Fruit fly (Drosophila melanogaster) whole organism, prepupa: ENCODE results near the gene Mnt.

ENCODE experiments used
- CG10631 ChIP-seq: fragments of 200-800 bp; sonication (Bioruptor generic); optimal IDR thresholded peaks from 2 replicates; lab custom pipeline; 2016; ENCODE audit warnings: missing biosample characterization, missing genetic modification characterization
- CG10669 ChIP-seq: fragments of 200-800 bp; sonication (Bioruptor generic); optimal IDR thresholded peaks from 3 replicates; lab custom pipeline; 2018; ENCODE audit warnings: missing biosample characterization, mild to moderate bottlenecking, missing genetic modification characterization, moderate library complexity
- CG11294 ChIP-seq: fragments of 200-800 bp; sonication (Bioruptor generic); IDR thresholded peaks from 2 replicates; pipeline ENCODE4 v1.3.6; 2022; ENCODE audit warnings: missing biosample characterization, missing genetic modification characterization
- CG15336 ChIP-seq: fragments of 200-800 bp; sonication (Bioruptor generic); IDR thresholded peaks from 2 replicates; pipeline ENCODE4 v1.3.6; 2022; ENCODE audit warnings: missing biosample characterization, missing genetic modification characterization
- CG1621 ChIP-seq: fragments of 200-800 bp; sonication (Bioruptor generic); optimal IDR thresholded peaks from 3 replicates; lab custom pipeline; 2018; ENCODE audit warnings: missing biosample characterization, mild to moderate bottlenecking, missing genetic modification characterization
- CG16779 ChIP-seq: fragments of 200-800 bp; sonication (Bioruptor generic); optimal IDR thresholded peaks from 3 replicates; lab custom pipeline; 2017; ENCODE audit warnings: missing biosample characterization, mild to moderate bottlenecking, missing genetic modification characterization
- CG31627 ChIP-seq: fragments of 200-800 bp; sonication (Bioruptor generic); optimal IDR thresholded peaks from 3 replicates; lab custom pipeline; 2016; ENCODE audit warnings: missing biosample characterization, missing genetic modification characterization
- CG32006 ChIP-seq: fragments of 200-800 bp; sonication (Bioruptor generic); optimal IDR thresholded peaks from 3 replicates; lab custom pipeline; 2017; ENCODE audit warnings: missing biosample characterization, mild to moderate bottlenecking, missing genetic modification characterization
- CG3919 ChIP-seq: fragments of 200-800 bp; sonication (Bioruptor generic); optimal IDR thresholded peaks from 3 replicates; lab custom pipeline; 2016; ENCODE audit warnings: missing biosample characterization, missing genetic modification characterization
- CG4318 ChIP-seq: fragments of 200-800 bp; sonication (Bioruptor generic); optimal IDR thresholded peaks from 3 replicates; lab custom pipeline; 2017; ENCODE audit warnings: missing biosample characterization, mild to moderate bottlenecking, missing genetic modification characterization
- CG6163 ChIP-seq: fragments of 200-800 bp; sonication (Bioruptor generic); IDR thresholded peaks from 3 replicates; pipeline ENCODE4 v1.3.6; 2022; ENCODE audit warnings: missing biosample characterization, missing genetic modification characterization
- CG6808 ChIP-seq: fragments of 200-800 bp; sonication (Bioruptor generic); optimal IDR thresholded peaks from 3 replicates; lab custom pipeline; 2017; ENCODE audit warnings: missing biosample characterization, missing genetic modification characterization, mild to moderate bottlenecking, moderate library complexity, missing genetic modification reagents
- CG6854 ChIP-seq: fragments of 200-800 bp; sonication (Bioruptor generic); optimal IDR thresholded peaks from 2 replicates; lab custom pipeline; 2017; ENCODE audit warnings: missing biosample characterization, mild to moderate bottlenecking, missing genetic modification characterization
- CG7368 ChIP-seq: fragments of 200-800 bp; sonication (Bioruptor generic); optimal IDR thresholded peaks from 3 replicates; lab custom pipeline; 2016; ENCODE audit warnings: missing biosample characterization, missing genetic modification characterization
- CG8319 ChIP-seq: fragments of 200-800 bp; sonication (Bioruptor generic); optimal IDR thresholded peaks from 3 replicates; lab custom pipeline; 2016; ENCODE audit warnings: missing biosample characterization, missing genetic modification characterization
- CG9139 ChIP-seq: fragments of 200-800 bp; sonication (Bioruptor generic); optimal IDR thresholded peaks from 3 replicates; lab custom pipeline; 2017; ENCODE audit warnings: missing biosample characterization, mild to moderate bottlenecking, missing genetic modification characterization
- Eip78C ChIP-seq: fragments of 200-800 bp; sonication (Bioruptor generic); peaks from one replicate; lab custom pipeline; 2016; ENCODE audit warnings: missing biosample characterization, missing genetic modification characterization
- Ets21C ChIP-seq: fragments of 200-800 bp; sonication (Bioruptor generic); optimal IDR thresholded peaks from 3 replicates; lab custom pipeline; 2016; ENCODE audit warnings: missing biosample characterization, missing genetic modification characterization
- Ets96B ChIP-seq: fragments of 200-800 bp; optimal IDR thresholded peaks from 2 replicates; lab custom pipeline; 2019; ENCODE audit warnings: missing biosample characterization, mild to moderate bottlenecking, missing genetic modification characterization, moderate library complexity
- Gug ChIP-seq: fragments of 200-800 bp; sonication (Bioruptor generic); IDR thresholded peaks from 2 replicates; pipeline ENCODE4 v1.3.6; 2022; ENCODE audit warnings: missing biosample characterization, missing genetic modification characterization
- Hr39 ChIP-seq: fragments of 200-800 bp; sonication (Bioruptor generic); optimal IDR thresholded peaks from 2 replicates; lab custom pipeline; 2016; ENCODE audit warnings: missing biosample characterization, missing genetic modification characterization
- Hr4 ChIP-seq: fragments of 200-800 bp; sonication (Bioruptor generic); optimal IDR thresholded peaks from 3 replicates; lab custom pipeline; 2016; ENCODE audit warnings: missing biosample characterization, missing genetic modification characterization
- Lpt ChIP-seq: fragments of 200-800 bp; sonication (Bioruptor generic); optimal IDR thresholded peaks from 3 replicates; lab custom pipeline; 2016; ENCODE audit warnings: missing biosample characterization, missing genetic modification characterization
- OdsH ChIP-seq: fragments of 200-800 bp; sonication (Bioruptor generic); optimal IDR thresholded peaks from 3 replicates; lab custom pipeline; 2016; ENCODE audit warnings: missing biosample characterization, missing genetic modification characterization
- Smox ChIP-seq: fragments of 200-800 bp; sonication (Bioruptor generic); optimal IDR thresholded peaks from 3 replicates; lab custom pipeline; 2016; ENCODE audit warnings: missing biosample characterization, missing genetic modification characterization
- Sox102F ChIP-seq: fragments of 200-800 bp; sonication (Bioruptor generic); optimal IDR thresholded peaks from 2 replicates; lab custom pipeline; 2016; ENCODE audit warnings: missing biosample characterization, mild to moderate bottlenecking, missing genetic modification characterization
- Sox14 ChIP-seq: fragments of 200-800 bp; sonication (Bioruptor generic); optimal IDR thresholded peaks from 3 replicates; lab custom pipeline; 2016; ENCODE audit warnings: missing biosample characterization, missing genetic modification characterization
- Sox15 ChIP-seq: fragments of 200-800 bp; sonication (Bioruptor generic); optimal IDR thresholded peaks from 3 replicates; lab custom pipeline; 2016; ENCODE audit warnings: missing biosample characterization, missing genetic modification characterization
- dac ChIP-seq: fragments of 200-800 bp; sonication (Bioruptor generic); optimal IDR thresholded peaks from 2 replicates; lab custom pipeline; 2017; ENCODE audit warnings: missing biosample characterization, mild to moderate bottlenecking, missing genetic modification characterization
- dsx ChIP-seq: fragments of 200-800 bp; optimal IDR thresholded peaks from 3 replicates; lab custom pipeline; 2019; ENCODE audit warnings: missing biosample characterization, mild to moderate bottlenecking, missing genetic modification characterization, moderate library complexity; ENCODE audit not compliant: poor library complexity, severe bottlenecking
- eg ChIP-seq: fragments of 200-800 bp; sonication (Bioruptor generic); IDR thresholded peaks from 3 replicates; pipeline ENCODE4 v1.3.6; 2022; ENCODE audit warnings: missing biosample characterization, missing genetic modification characterization
- esn ChIP-seq: fragments of 200-800 bp; sonication (Bioruptor generic); optimal IDR thresholded peaks from 2 replicates; lab custom pipeline; 2016; ENCODE audit warnings: missing biosample characterization, mild to moderate bottlenecking, missing genetic modification characterization, moderate library complexity
- fd59A ChIP-seq: fragments of 200-800 bp; sonication (Bioruptor generic); optimal IDR thresholded peaks from 2 replicates; lab custom pipeline; 2017; ENCODE audit warnings: missing biosample characterization, mild to moderate bottlenecking, missing genetic modification characterization, missing genetic modification reagents
- fkh ChIP-seq: fragments of 200-800 bp; sonication (Bioruptor generic); optimal IDR thresholded peaks from 3 replicates; lab custom pipeline; 2017; ENCODE audit warnings: missing biosample characterization, mild to moderate bottlenecking, missing genetic modification characterization, moderate library complexity
- lz ChIP-seq: fragments of 200-800 bp; sonication (Bioruptor generic); optimal IDR thresholded peaks from 3 replicates; lab custom pipeline; 2016; ENCODE audit warnings: missing biosample characterization, missing genetic modification characterization
- net ChIP-seq: fragments of 200-800 bp; sonication (Bioruptor generic); optimal IDR thresholded peaks from 3 replicates; lab custom pipeline; 2016; ENCODE audit warnings: missing biosample characterization, missing genetic modification characterization
- pdm3 ChIP-seq: fragments of 200-800 bp; sonication (Bioruptor generic); optimal IDR thresholded peaks from 3 replicates; lab custom pipeline; 2016; ENCODE audit warnings: missing biosample characterization, missing genetic modification characterization
- spab ChIP-seq: fragments of 200-800 bp; sonication (Bioruptor generic); optimal IDR thresholded peaks from 2 replicates; lab custom pipeline; 2017; ENCODE audit warnings: missing biosample characterization, mild to moderate bottlenecking, missing genetic modification characterization, missing genetic modification reagents
- ss ChIP-seq, 2 experiments: fragments of 200-800 bp; sonication (Bioruptor generic); optimal IDR thresholded peaks; 2 replicates in 1 of 2; 3 replicates in 1 of 2; lab custom pipeline; 2017 to 2018; ENCODE audit warnings: mild to moderate bottlenecking in 2 of 2, missing biosample characterization in 2 of 2, missing genetic modification characterization in 2 of 2, moderate library complexity in 1 of 2
- svp ChIP-seq: fragments of 200-800 bp; sonication (Bioruptor generic); peaks from one replicate; lab custom pipeline; 2016; ENCODE audit warnings: missing biosample characterization, missing genetic modification characterization
- topi ChIP-seq: fragments of 200-800 bp; sonication (Bioruptor generic); optimal IDR thresholded peaks from 3 replicates; lab custom pipeline; 2016; ENCODE audit warnings: missing biosample characterization, missing genetic modification characterization
- vri ChIP-seq: fragments of 200-800 bp; sonication (Bioruptor generic); optimal IDR thresholded peaks from 3 replicates; lab custom pipeline; 2016; ENCODE audit warnings: missing biosample characterization, mild to moderate bottlenecking, missing genetic modification characterization

The Mnt gene

DNA sequence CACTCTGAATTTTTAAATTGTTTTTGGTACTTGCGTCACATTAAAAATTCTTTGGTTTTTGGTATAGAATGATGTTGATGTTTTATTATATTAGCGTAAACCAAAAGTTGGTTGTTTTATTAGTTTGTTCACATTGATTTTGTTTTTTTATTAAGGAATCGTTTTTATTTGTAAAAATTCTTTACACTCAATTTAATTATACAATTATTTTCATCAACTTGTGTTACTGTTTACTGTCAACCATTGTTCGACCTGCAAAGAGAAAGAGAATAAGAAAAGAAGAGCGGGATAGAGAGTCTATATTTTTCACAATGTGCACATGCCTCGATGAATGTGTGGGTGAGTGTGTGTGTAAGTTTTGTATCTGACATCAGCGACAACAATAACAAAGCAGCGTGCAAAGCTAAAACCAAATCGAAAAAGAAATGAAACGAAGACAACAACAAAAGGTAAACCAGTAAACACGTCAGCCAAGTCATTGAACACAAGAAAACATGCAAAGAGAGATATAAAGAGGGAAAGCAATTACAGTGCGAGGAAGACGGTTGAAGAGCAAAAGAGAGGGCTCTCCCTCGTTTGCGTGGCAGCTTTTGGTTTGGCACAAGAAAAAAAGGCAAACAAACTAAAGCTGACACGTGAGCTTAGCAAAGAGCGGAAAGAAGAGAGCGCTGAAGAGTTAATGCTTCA, 5.0 kb downstream of the Mnt start (continued):
- TF ChIP-seq CG6854 (GFP tag; lab: Kevin White, UChicago), result peak; percentile 27
- TF ChIP-seq CG4318 (GFP tag; lab: Kevin White, UChicago), result no peak
- peak; percentile 44 for TF ChIP-seq Ets96B (tag; lab: Kevin White, UChicago)
- no peak for TF ChIP-seq Gug (GFP tag; lab: Robert Waterston, UW)
- no peak for TF ChIP-seq pdm3
- no peak for TF ChIP-seq Sox15
- TF ChIP-seq CG1621 (tag; lab: Kevin White, UChicago), result peak; percentile 22
- no peak for TF ChIP-seq Sox14
- TF ChIP-seq CG31627 (GFP tag; lab: Kevin White, UChicago), result no peak
- no peak for TF ChIP-seq CG8319 (GFP tag; lab: Kevin White, UChicago)
- no peak for TF ChIP-seq Hr4 (GFP tag; lab: Kevin White, UChicago)
- peak; percentile 73 to 80 for TF ChIP-seq ss (GFP tag; optimal IDR thresholded peaks at IDR 0.05; lab: Kevin White, UChicago)
- TF ChIP-seq Sox102F (GFP tag; lab: Kevin White, UChicago), result peak; percentile 32
- TF ChIP-seq CG16779, result peak; percentile 28
- TF ChIP-seq CG15336, result peak; percentile 62
- peak; percentile 41 for TF ChIP-seq spab
- TF ChIP-seq CG10669 (GFP tag; lab: Kevin White, UChicago), result peak; percentile 34
- TF ChIP-seq CG9139 (GFP tag; lab: Kevin White, UChicago), result peak; percentile 60
- TF ChIP-seq OdsH (GFP tag; lab: Kevin White, UChicago), result no peak
- TF ChIP-seq CG6163 (GFP tag; lab: Robert Waterston, UW), result peak; percentile 84
- peak; percentile 75 for TF ChIP-seq svp (GFP tag; lab: Kevin White, UChicago)
- TF ChIP-seq lz, result no peak
- TF ChIP-seq Smox (GFP tag; lab: Kevin White, UChicago), result no peak
- no peak for TF ChIP-seq CG11294 (GFP tag; lab: Robert Waterston, UW)

DNA sequence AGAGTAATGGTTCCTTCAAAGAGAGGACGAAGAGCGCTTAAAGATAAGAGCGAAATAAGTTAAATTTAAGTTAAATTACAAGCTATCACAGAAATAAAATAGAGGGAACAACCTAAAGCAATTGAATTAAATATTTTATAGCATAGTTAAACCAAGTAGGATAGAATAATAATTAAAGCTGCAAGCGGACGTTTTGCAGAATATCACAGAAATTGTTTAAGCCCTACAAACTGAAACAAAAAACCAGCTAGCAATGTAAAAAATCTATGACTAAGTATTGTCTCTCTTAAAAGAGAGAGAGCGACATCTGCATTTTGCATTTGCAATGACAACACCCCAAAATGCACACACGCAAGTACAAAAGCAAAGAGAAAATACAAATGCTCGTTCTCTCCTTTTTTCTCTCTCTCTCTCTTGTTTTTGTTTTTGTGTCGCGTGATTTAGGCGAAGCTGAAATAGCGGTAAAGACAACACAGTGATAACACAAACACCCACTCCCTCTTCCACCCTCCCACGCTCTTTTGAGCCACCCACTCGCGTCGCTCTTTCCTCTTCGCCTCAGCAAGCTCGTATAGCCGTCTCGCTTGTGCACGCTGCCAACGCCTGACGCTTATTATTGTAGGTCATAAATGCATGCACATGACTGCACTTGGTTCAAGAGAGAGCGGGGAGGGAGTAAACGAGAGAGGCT, 5.7 kb downstream of the Mnt start:
- TF ChIP-seq Sox15 (no peak), fkh (peak; percentile 83), Sox14 (peak; percentile 61), CG6854 (GFP tag; lab: Kevin White, UChicago) (no peak), vri (GFP tag; lab: Kevin White, UChicago) (peak; percentile 65), svp (GFP tag; lab: Kevin White, UChicago) (peak; percentile 98), CG9139 (GFP tag; lab: Kevin White, UChicago) (no peak), fd59A (GFP tag; lab: Kevin White, UChicago) (no peak), CG6163 (GFP tag; lab: Robert Waterston, UW) (peak; percentile 89), CG10669 (GFP tag; lab: Kevin White, UChicago) (no peak), eg (peak; percentile 51; the same call in 1 of the 3 replicates)
- TF ChIP-seq, all 60 proteins: peak for 6

DNA sequence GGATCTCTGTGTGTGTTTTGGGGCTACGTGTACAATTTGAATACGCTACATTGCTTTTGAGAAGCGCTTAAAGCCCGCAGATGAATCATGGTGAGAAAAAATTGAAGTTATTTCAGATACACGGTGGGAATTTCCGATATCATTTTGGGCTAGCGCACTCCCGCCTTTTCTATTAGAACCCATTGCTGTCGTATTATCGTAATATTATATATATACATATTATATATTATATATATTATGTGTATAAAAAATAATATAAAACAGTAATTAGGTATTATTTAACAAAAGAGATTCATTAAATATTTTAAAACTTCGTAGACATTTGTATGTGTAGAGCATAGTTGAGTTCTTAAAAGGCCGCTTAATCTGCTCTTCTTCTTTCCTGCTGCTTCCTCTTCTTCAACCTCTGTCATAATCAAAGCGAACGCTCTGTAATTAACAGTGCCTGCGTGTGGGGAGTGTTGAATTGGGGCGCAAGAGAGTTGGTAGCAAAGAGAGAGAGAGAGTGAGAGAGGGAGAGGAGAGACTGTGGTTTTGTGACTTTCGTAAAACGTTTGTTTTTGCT, 6.3 kb downstream of the Mnt start:
- TF ChIP-seq Lpt (GFP tag; lab: Kevin White, UChicago) (peak; percentile 67), CG6808 (GFP tag; lab: Kevin White, UChicago) (peak; percentile 87), esn (peak; percentile 85), dsx (GFP tag; lab: Kevin White, UChicago) (peak; percentile 84), CG7368 (GFP tag; lab: Kevin White, UChicago) (peak; percentile 78), CG10669 (GFP tag; lab: Kevin White, UChicago) (peak; percentile 85), CG16779 (peak; percentile 90), topi (GFP tag; lab: Kevin White, UChicago) (peak; percentile 78), Hr39 (GFP tag; lab: Kevin White, UChicago) (peak; percentile 67), spab (peak; percentile 91), CG3919 (GFP tag; lab: Kevin White, UChicago) (peak; percentile 74), svp (GFP tag; lab: Kevin White, UChicago) (peak; percentile 89), eg (peak; percentile 57; the same call in 1 of the 3 replicates), dac (peak; percentile 91), Ets96B (tag; lab: Kevin White, UChicago) (peak; percentile 90), CG32006 (GFP tag; lab: Kevin White, UChicago) (peak; percentile 98), Ets21C (GFP tag; lab: Kevin White, UChicago) (peak; percentile 47), Sox15 (peak; percentile 86), Eip78C (GFP tag; lab: Kevin White, UChicago) (peak; percentile 91), Hr4 (GFP tag; lab: Kevin White, UChicago) (peak; percentile 77), vri (GFP tag; lab: Kevin White, UChicago) (peak; percentile 57), CG4318 (GFP tag; lab: Kevin White, UChicago) (peak; percentile 93), CG10631 (GFP tag; lab: Kevin White, UChicago) (peak; percentile 96), CG6854 (GFP tag; lab: Kevin White, UChicago) (peak; percentile 69), Gug (GFP tag; lab: Robert Waterston, UW) (peak; percentile 73), Sox102F (GFP tag; lab: Kevin White, UChicago) (peak; percentile 58), OdsH (GFP tag; lab: Kevin White, UChicago) (peak; percentile 87), net (GFP tag; lab: Kevin White, UChicago) (peak; percentile 63), Smox (GFP tag; lab: Kevin White, UChicago) (peak; percentile 61)
